Fruit fly (Drosophila melanogaster): Measurements from ENCODE around the gene CG3062.

Gene CG3062

DNA sequence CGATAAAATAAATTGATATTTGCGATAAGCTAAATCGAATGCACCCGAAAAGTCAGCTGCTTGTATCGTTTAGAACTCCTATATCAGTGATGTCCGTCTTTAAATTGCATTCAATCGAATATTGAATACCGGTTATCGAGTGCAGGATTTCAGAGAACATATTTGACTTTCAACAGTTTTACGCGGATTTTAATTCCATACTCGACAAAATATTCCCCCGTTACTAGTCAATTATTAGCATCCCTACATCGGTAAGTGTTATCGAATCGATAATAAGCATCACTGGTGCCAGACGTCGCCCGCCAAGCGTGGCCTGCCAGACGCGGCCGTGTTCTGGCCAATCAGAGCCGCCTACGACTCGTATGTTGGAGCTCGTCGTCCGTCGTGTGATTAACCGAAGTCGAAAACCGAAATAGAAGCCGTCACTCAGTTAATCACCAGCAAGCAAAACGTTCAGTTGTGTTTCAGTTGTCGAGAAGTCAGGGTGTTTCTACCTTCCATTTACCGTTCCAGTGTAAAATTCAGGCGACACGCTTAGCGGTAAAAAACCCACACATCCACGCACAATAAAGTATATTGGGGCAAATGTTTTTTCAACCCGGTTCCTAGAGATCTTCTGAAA lies 43.2 kb upstream of the CG3062 start, which contains the start of gene ctp (continued):
- TF ChIP-seq dmrt11E (tag; optimal IDR thresholded peaks at IDR 0.05) (peak; percentile 25), Dbx (GFP tag; IDR thresholded peaks at IDR 0.05) (peak; percentile 66; the same call in 1 of the 3 replicates), Adf1 (GFP tag; IDR thresholded peaks at IDR 0.05) (peak; percentile 45; the same call in 1 of the 2 replicates), CG1024 (GFP tag; IDR thresholded peaks at IDR 0.05) (no peak), bab2 (GFP tag; optimal IDR thresholded peaks at IDR 0.05) (peak; percentile 41), zfh1 (GFP tag; IDR thresholded peaks at IDR 0.05) (peak; percentile 38; the same call in 1 of the 3 replicates), mld (GFP tag; IDR thresholded peaks at IDR 0.05; ENCODE audit: partially characterized antibody) (peak; percentile 61; the same call in 1 of the 3 replicates), Max (GFP tag; optimal IDR thresholded peaks at IDR 0.05) (no peak), corto (GFP tag; optimal IDR thresholded peaks at IDR 0.05) (no peak), CHES-1-like (GFP tag; optimal IDR thresholded peaks at IDR 0.05) (no peak), Mad (GFP tag; optimal IDR thresholded peaks at IDR 0.05) (peak; percentile 53), CG14860 (GFP tag; IDR thresholded peaks at IDR 0.05; ENCODE audit: partially characterized antibody) (peak; percentile 71), Kr (GFP tag; optimal IDR thresholded peaks at IDR 0.05) (no peak), Drgx (GFP tag; IDR thresholded peaks at IDR 0.05) (no peak; the same call in 1 of the 2 replicates), Sry-δ (GFP tag; optimal IDR thresholded peaks at IDR 0.05) (peak; percentile 75), bsh (GFP tag; optimal IDR thresholded peaks at IDR 0.05) (peak; percentile 22 to 39), CG31224 (GFP tag; IDR thresholded peaks at IDR 0.05) (no peak), rib (GFP tag; IDR thresholded peaks at IDR 0.05) (0 out of 2 replicates have a peak, but pooled peaks have one; percentile 74), CG18619 (GFP tag; optimal IDR thresholded peaks at IDR 0.05) (no peak), Dfd (GFP tag; optimal IDR thresholded peaks at IDR 0.05) (no peak), CG6689 (GFP tag; IDR thresholded peaks at IDR 0.05) (0 out of 2 replicates have a peak, but pooled peaks have one; percentile 15), CG3163 (GFP tag; optimal IDR thresholded peaks at IDR 0.05) (peak; percentile 34), CG6683 (GFP tag; optimal IDR thresholded peaks at IDR 0.05) (no peak), CG13424 (tag; optimal IDR thresholded peaks at IDR 0.05) (peak; percentile 49), Spps (tag; optimal IDR thresholded peaks at IDR 0.05) (no peak), gcm (GFP tag; optimal IDR thresholded peaks at IDR 0.05) (peak; percentile 31), CG9215 (GFP tag; IDR thresholded peaks at IDR 0.05) (peak; percentile 28; the same call in 1 of the 2 replicates), disco-r (GFP tag; optimal IDR thresholded peaks at IDR 0.05) (peak; percentile 35), Atf3 (GFP tag; optimal IDR thresholded peaks at IDR 0.05) (peak; percentile 0), CG13296 (GFP tag; optimal IDR thresholded peaks at IDR 0.05) (peak; percentile 54), Rfx (GFP tag; IDR thresholded peaks at IDR 0.05) (peak; percentile 65), ERR (GFP tag; optimal IDR thresholded peaks at IDR 0.05) (peak; percentile 34), scrt (GFP tag; optimal IDR thresholded peaks at IDR 0.05) (peak; percentile 52), CG6654 (GFP tag; optimal IDR thresholded peaks at IDR 0.05) (no peak), BtbVII (GFP tag; optimal IDR thresholded peaks at IDR 0.05) (peak; percentile 25), CG11504 (tag; optimal IDR thresholded peaks at IDR 0.05) (peak; percentile 37), CG30403 (GFP tag; optimal IDR thresholded peaks at IDR 0.05) (peak; percentile 62), Meics (GFP tag; optimal IDR thresholded peaks at IDR 0.05) (peak; percentile 59), grau (tag; optimal IDR thresholded peaks at IDR 0.05) (peak; percentile 50), Tbp (GFP tag; optimal IDR thresholded peaks at IDR 0.05) (no peak), CG16815 (GFP tag; optimal IDR thresholded peaks at IDR 0.05) (no peak), phol (tag; optimal IDR thresholded peaks at IDR 0.05) (peak; percentile 41), gcm2 (GFP tag; optimal IDR thresholded peaks at IDR 0.05) (no peak), luna (GFP tag; optimal IDR thresholded peaks at IDR 0.05) (no peak), unpg (GFP tag; optimal IDR thresholded peaks at IDR 0.05) (peak; percentile 35), CG30431 (GFP tag; optimal IDR thresholded peaks at IDR 0.05) (no peak), Ets65A (GFP tag) (peak; percentile 65), CG14710 (tag; optimal IDR thresholded peaks at IDR 0.05) (peak; percentile 49), Ptx1 (GFP tag; IDR thresholded peaks at IDR 0.05) (peak; percentile 32), gt (GFP tag; IDR thresholded peaks at IDR 0.05) (no peak)

All from whole organism, embryonic.